Worm (Caenorhabditis elegans): ENCODE data around the gene F55H2.7.

ce11 chrIII:9501072-9501471, 15.0 kb downstream of the F55H2.7 start:
- no peak for TF ChIP-seq him-1 (tag; optimal IDR thresholded peaks at IDR 0.05)
- TF ChIP-seq W03F9.2 (tag; optimal IDR thresholded peaks at IDR 0.05), result no peak
- no peak for TF ChIP-seq dao-5 (tag; optimal IDR thresholded peaks at IDR 0.05)
